Worm (Caenorhabditis elegans) whole organism, mixed stage, embryonic: ENCODE results near the gene oma-2.

Experiments
- lsy-2 ChIP-seq: fragments of 150-350 bp; optimal IDR thresholded peaks from 2 replicates; lab custom pipeline; 2014; ENCODE audit warnings: missing biosample characterization, missing genetic modification characterization
- nhr-12 ChIP-seq: fragments of 150-350 bp; optimal IDR thresholded peaks from 2 replicates; lab custom pipeline; 2014; ENCODE audit warnings: missing biosample characterization, missing genetic modification characterization
- nhr-237 ChIP-seq: fragments of 150-350 bp; optimal IDR thresholded peaks from 2 replicates; lab custom pipeline; 2014; ENCODE audit warnings: missing biosample characterization, missing genetic modification characterization
- unc-39 ChIP-seq: fragments of 150-350 bp; optimal IDR thresholded peaks from 2 replicates; lab custom pipeline; 2014; ENCODE audit warnings: missing biosample characterization, missing genetic modification characterization
- unc-62 ChIP-seq: fragments of 150-350 bp; optimal IDR thresholded peaks from 2 replicates; lab custom pipeline; 2014; ENCODE audit warnings: missing biosample characterization, missing genetic modification reagents, missing genetic modification characterization

- TF ChIP-seq nhr-12 (no peak), lsy-2 (tag; lab: Kevin White, UChicago) (no peak), unc-39 (tag; lab: Kevin White, UChicago) (no peak), nhr-237 (tag; lab: Kevin White, UChicago) (no peak), unc-62 (no peak)
These were observed 10.4 kb downstream of the oma-2 start for ce11 chrV:8039606-8040005.
